Fruit fly (Drosophila melanogaster): ENCODE data around the gene CG9132.

CG9132 gene

dm6 chrX:16780244-16780643, 20.3 kb downstream of the CG9132 start:
- TF ChIP-seq lz (GFP tag; optimal IDR thresholded peaks at IDR 0.05) = no peak
- TF ChIP-seq Met (GFP tag; optimal IDR thresholded peaks at IDR 0.05) = no peak
- no peak for TF ChIP-seq Smox (GFP tag; optimal IDR thresholded peaks at IDR 0.05)
- TF ChIP-seq fkh (GFP tag; optimal IDR thresholded peaks at IDR 0.05) = peak; percentile 17

dm6 chrX:16778138-16778672, 22.3 kb downstream of the CG9132 start:
- TF ChIP-seq CG31627 (GFP tag; optimal IDR thresholded peaks at IDR 0.05) (no peak), dsx (GFP tag; optimal IDR thresholded peaks at IDR 0.05; ENCODE audit: poor library complexity, severe bottlenecking) (peak; percentile 25), CG3919 (GFP tag; optimal IDR thresholded peaks at IDR 0.05) (peak; percentile 22), CG6276 (GFP tag; optimal IDR thresholded peaks at IDR 0.05) (peak; percentile 40), CG3032 (tag; optimal IDR thresholded peaks at IDR 0.05) (peak; percentile 3), CG15336 (GFP tag; IDR thresholded peaks at IDR 0.05) (no peak), Eip78C (GFP tag) (peak; percentile 76), CG6792 (GFP tag; optimal IDR thresholded peaks at IDR 0.05) (no peak), spab (GFP tag; optimal IDR thresholded peaks at IDR 0.05) (no peak), CG32006 (GFP tag; optimal IDR thresholded peaks at IDR 0.05) (peak; percentile 56), Hr4 (GFP tag; optimal IDR thresholded peaks at IDR 0.05) (peak; percentile 29), salr (GFP tag; optimal IDR thresholded peaks at IDR 0.05) (peak in 1 of 2 experiments; percentile 0), CG10669 (GFP tag; optimal IDR thresholded peaks at IDR 0.05) (peak; percentile 13), topi (GFP tag; optimal IDR thresholded peaks at IDR 0.05) (peak; percentile 28), pdm3 (GFP tag; optimal IDR thresholded peaks at IDR 0.05) (peak; percentile 32), Ets96B (tag; optimal IDR thresholded peaks at IDR 0.05) (peak; percentile 3), Ets21C (GFP tag; optimal IDR thresholded peaks at IDR 0.05) (no peak), eg (GFP tag; IDR thresholded peaks at IDR 0.05) (peak; percentile 28; the same call in 1 of the 3 replicates), svp (GFP tag) (peak; percentile 96), lz (GFP tag; optimal IDR thresholded peaks at IDR 0.05) (no peak), achi (GFP tag; optimal IDR thresholded peaks at IDR 0.05) (peak; percentile 9), CG8119 (GFP tag; IDR thresholded peaks at IDR 0.05) (0 out of 3 replicates have a peak, but pooled peaks have one; percentile 39)

dm6 chrX:16775083-16775482, 25.4 kb downstream of the CG9132 start:
- TF ChIP-seq acj6 (GFP tag; optimal IDR thresholded peaks at IDR 0.05) (no peak), Met (GFP tag; optimal IDR thresholded peaks at IDR 0.05) (no peak), spab (GFP tag; optimal IDR thresholded peaks at IDR 0.05) (no peak), Sox14 (GFP tag; optimal IDR thresholded peaks at IDR 0.05) (no peak), CG8319 (GFP tag; optimal IDR thresholded peaks at IDR 0.05) (no peak), cyc (GFP tag; optimal IDR thresholded peaks at IDR 0.05) (no peak), CG6276 (GFP tag; optimal IDR thresholded peaks at IDR 0.05) (no peak), Eip78C (GFP tag) (no peak), CG3032 (tag; optimal IDR thresholded peaks at IDR 0.05) (no peak), achi (GFP tag; optimal IDR thresholded peaks at IDR 0.05) (no peak), Eip75B (GFP tag; optimal IDR thresholded peaks at IDR 0.05) (no peak), CG34406 (GFP tag; optimal IDR thresholded peaks at IDR 0.05) (no peak), Eip93F (GFP tag; optimal IDR thresholded peaks at IDR 0.05) (no peak)

dm6 chrX:16774201-16775061, 26.1 kb downstream of the CG9132 start:
- TF ChIP-seq ss (GFP tag; optimal IDR thresholded peaks at IDR 0.05) (peak in 1 of 2 experiments; percentile 32), CG32006 (GFP tag; optimal IDR thresholded peaks at IDR 0.05) (no peak)

Measured in whole organism, prepupa.